Worm (Caenorhabditis elegans) whole organism, L2 larva: Measurements from ENCODE around the gene eif-2Bgamma.

Experiments used
- alr-1 ChIP-seq: fragments of 150-350 bp; optimal IDR thresholded peaks from 2 replicates; lab custom pipeline; 2014; ENCODE audit warnings: missing biosample characterization, missing genetic modification characterization
- ceh-82 ChIP-seq: fragments of 150-350 bp; optimal IDR thresholded peaks from 2 replicates; lab custom pipeline; 2014; ENCODE audit warnings: missing biosample characterization, missing genetic modification characterization
- fos-1 ChIP-seq: fragments of 150-350 bp; optimal IDR thresholded peaks from 2 replicates; lab custom pipeline; 2014; ENCODE audit warnings: missing biosample characterization, missing genetic modification characterization
- lin-11 ChIP-seq: fragments of 150-350 bp; sonication (generic microtip); optimal IDR thresholded peaks from 2 replicates; lab custom pipeline; 2014; ENCODE audit warnings: missing biosample characterization, missing genetic modification characterization, inconsistent platforms, mixed read lengths
- lin-13 ChIP-seq: fragments of 150-350 bp; optimal IDR thresholded peaks from 2 replicates; lab custom pipeline; 2014; ENCODE audit warnings: missing biosample characterization, missing genetic modification reagents, missing genetic modification characterization
- mbf-1 ChIP-seq: sonication (generic microtip); optimal IDR thresholded peaks from 2 replicates; lab custom pipeline; 2017; ENCODE audit warnings: missing biosample characterization, missing genetic modification characterization
- nhr-237 ChIP-seq: fragments of 150-350 bp; optimal IDR thresholded peaks from 2 replicates; lab custom pipeline; 2014; ENCODE audit warnings: missing biosample characterization, missing genetic modification characterization
- skn-1 ChIP-seq: sonication (generic microtip); optimal IDR thresholded peaks from 2 replicates; lab custom pipeline; 2017; ENCODE audit warnings: missing biosample characterization, missing genetic modification characterization
- sma-9 ChIP-seq, 2 experiments: fragments of 150-350 bp in 1 of 2; sonication (generic microtip) in 1 of 2; optimal IDR thresholded peaks; 2 replicates each; lab custom pipeline; 2014 to 2016; ENCODE audit warnings: missing genetic modification characterization in 2 of 2, mild to moderate bottlenecking in 1 of 2, missing biosample characterization in 1 of 2, missing compliant biosample characterization in 1 of 2, missing genetic modification reagents in 1 of 2, moderate library complexity in 1 of 2
- unc-39 ChIP-seq: fragments of 150-350 bp; optimal IDR thresholded peaks from 2 replicates; lab custom pipeline; 2014; ENCODE audit warnings: missing biosample characterization, missing genetic modification characterization
- ztf-11 ChIP-seq: sonication (generic microtip); optimal IDR thresholded peaks from 2 replicates; lab custom pipeline; 2017; ENCODE audit warnings: missing biosample characterization, missing genetic modification characterization
- ztf-4 ChIP-seq: fragments of 150-350 bp; optimal IDR thresholded peaks from 2 replicates; lab custom pipeline; 2014; ENCODE audit warnings: missing biosample characterization, missing genetic modification characterization

ce11 chrII:6918862-6919261 is 48.6 kb downstream of the eif-2Bgamma start, which contains the start of gene B0252.5:
- TF ChIP-seq skn-1 (tag; lab: Kevin White, UChicago) (no peak), sma-9 (GFP tag; optimal IDR thresholded peaks at IDR 0.05; lab: Kevin White, UChicago) (peak; percentile 37), sma-9 (tag; optimal IDR thresholded peaks at IDR 0.05; lab: Kevin White, UChicago) (no peak), lin-11 (tag; lab: Kevin White, UChicago) (no peak), ceh-82 (tag; lab: Kevin White, UChicago) (no peak), mbf-1 (no peak), lin-13 (GFP tag; lab: Kevin White, UChicago) (no peak), nhr-237 (tag; lab: Kevin White, UChicago) (no peak), alr-1 (tag; lab: Kevin White, UChicago) (no peak), ztf-11 (tag; lab: Kevin White, UChicago) (no peak), unc-39 (no peak), ztf-4 (no peak), fos-1 (tag; lab: Kevin White, UChicago) (peak; percentile 53)
